Worm (Caenorhabditis elegans): ENCODE data around the gene fat-2.

The fat-2 gene

DNA sequence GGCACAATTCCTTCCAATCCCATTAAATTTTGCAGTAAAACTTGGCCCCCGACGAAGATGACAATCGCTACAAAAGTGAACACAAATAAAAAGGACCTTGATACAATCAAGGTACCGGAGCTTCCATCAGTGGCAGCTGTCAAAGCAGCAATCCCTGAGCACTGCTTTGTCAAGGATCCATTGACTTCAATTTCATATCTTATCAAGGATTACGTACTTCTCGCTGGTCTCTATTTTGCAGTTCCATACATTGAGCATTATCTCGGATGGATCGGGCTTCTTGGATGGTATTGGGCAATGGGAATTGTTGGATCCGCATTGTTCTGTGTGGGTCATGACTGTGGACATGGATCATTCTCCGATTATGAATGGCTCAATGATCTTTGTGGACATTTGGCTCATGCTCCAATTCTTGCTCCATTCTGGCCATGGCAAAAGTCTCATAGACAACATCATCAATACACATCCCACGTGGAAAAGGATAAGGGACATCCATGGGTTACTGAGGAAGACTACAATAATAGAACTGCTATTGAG lies at the start of gene fat-2:
fat-2 (plus strand) TSS at position 51 of the 537 bp plus-strand sequence.
- no peak for TF ChIP-seq nhr-28 (tag; optimal IDR thresholded peaks at IDR 0.05)
- TF ChIP-seq nhr-71 (tag; optimal IDR thresholded peaks at IDR 0.05) = no peak
- TF ChIP-seq C34B4.2 (tag; optimal IDR thresholded peaks at IDR 0.05) = no peak
- no peak for TF ChIP-seq lin-35 (GFP tag; optimal IDR thresholded peaks at IDR 0.05)
- no peak for TF ChIP-seq F16B12.6 (tag; optimal IDR thresholded peaks at IDR 0.05)
- no peak for TF ChIP-seq pqm-1 (tag; optimal IDR thresholded peaks at IDR 0.05)
- no peak for TF ChIP-seq blmp-1 (tag; optimal IDR thresholded peaks at IDR 0.05)
- no peak for TF ChIP-seq egl-27 (tag; optimal IDR thresholded peaks at IDR 0.05)
- no peak for TF ChIP-seq ztf-11 (tag; optimal IDR thresholded peaks at IDR 0.05)
- no peak for TF ChIP-seq zag-1 (tag; optimal IDR thresholded peaks at IDR 0.05)
- no peak for TF ChIP-seq C04F5.9 (tag; optimal IDR thresholded peaks at IDR 0.05)
- TF ChIP-seq unc-98 (GFP tag; IDR thresholded peaks at IDR 0.05) = no peak
- TF ChIP-seq lsy-2 (tag; optimal IDR thresholded peaks at IDR 0.05) = no peak
- no peak for TF ChIP-seq ceh-8 (GFP tag; optimal IDR thresholded peaks at IDR 0.05)
- TF ChIP-seq egl-13 (tag; optimal IDR thresholded peaks at IDR 0.05) = no peak
- TF ChIP-seq nhr-85 (tag) = no peak
- TF ChIP-seq unc-130 (tag; optimal IDR thresholded peaks at IDR 0.05) = no peak

DNA sequence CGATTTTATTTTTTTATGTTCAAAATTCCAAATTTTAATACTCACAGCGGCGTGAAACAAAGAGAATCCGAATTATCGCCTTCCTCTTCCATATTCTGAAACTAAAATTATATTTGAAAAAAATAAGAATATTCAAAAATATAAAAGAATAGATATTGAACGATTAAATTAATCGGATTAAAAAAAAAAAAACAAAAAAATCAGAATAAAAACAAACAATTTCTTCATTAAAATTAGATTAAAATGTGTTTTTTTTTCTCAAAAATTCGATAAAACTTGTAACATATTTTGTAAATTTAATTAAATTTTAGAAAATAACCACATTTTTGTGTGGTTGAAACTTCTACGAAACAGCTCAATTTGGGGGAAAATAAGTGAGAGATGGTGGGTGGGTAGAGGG lies 40.9 kb upstream of the fat-2 start, which contains the start of gene cpsf-3:
cpsf-3 (minus strand) TSS at position 101 of the 400 bp plus-strand sequence.
- no peak for TF ChIP-seq Y116A8C.19 (tag; optimal IDR thresholded peaks at IDR 0.05; ENCODE audit: borderline replicate concordance)
- no peak for TF ChIP-seq alr-1 (tag; optimal IDR thresholded peaks at IDR 0.05; ENCODE audit: borderline replicate concordance)

DNA sequence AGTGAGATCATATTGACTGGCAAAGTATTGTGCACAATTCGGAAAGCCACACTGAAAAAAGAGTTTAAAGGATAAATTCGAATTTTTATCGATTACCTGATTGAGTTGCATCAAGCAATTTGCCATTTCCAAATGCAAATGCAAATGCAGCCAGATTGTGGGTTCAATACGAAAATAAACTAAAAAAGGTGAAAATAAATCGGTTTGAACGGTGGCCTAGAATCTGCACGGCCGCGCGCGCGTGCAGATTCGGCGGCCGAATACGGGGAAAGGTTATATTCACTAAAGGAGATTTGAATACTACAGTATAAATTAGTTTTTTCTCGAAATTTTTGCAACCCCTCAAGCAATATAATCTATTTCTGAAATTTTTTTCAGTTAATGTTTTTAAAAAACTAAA lies 34.4 kb upstream of the fat-2 start, which contains the start of gene Y67H2A.10:
Y67H2A.10 (minus strand) TSS at position 184 of the 400 bp plus-strand sequence.
- TF ChIP-seq fkh-10 (GFP tag; optimal IDR thresholded peaks at IDR 0.05) (no peak), nhr-19 (GFP tag; conservative IDR thresholded peaks at IDR 0.05) (no peak), F16B12.6 (tag; optimal IDR thresholded peaks at IDR 0.05) (no peak), nhr-11 (tag; optimal IDR thresholded peaks at IDR 0.05) (no peak), nhr-84 (tag; optimal IDR thresholded peaks at IDR 0.05) (no peak), C04F5.9 (tag; optimal IDR thresholded peaks at IDR 0.05) (no peak), C16A3.4 (tag; optimal IDR thresholded peaks at IDR 0.05) (no peak), sptf-1 (tag; optimal IDR thresholded peaks at IDR 0.05) (no peak), unc-98 (GFP tag; IDR thresholded peaks at IDR 0.05) (no peak), pqm-1 (tag; optimal IDR thresholded peaks at IDR 0.05) (no peak), mab-9 (GFP tag; IDR thresholded peaks at IDR 0.05) (no peak), ceh-8 (GFP tag; optimal IDR thresholded peaks at IDR 0.05) (no peak), ztf-4 (tag; optimal IDR thresholded peaks at IDR 0.05) (no peak), ceh-63 (GFP tag; optimal IDR thresholded peaks at IDR 0.05) (no peak), unc-130 (tag; optimal IDR thresholded peaks at IDR 0.05) (no peak), unc-30 (tag; optimal IDR thresholded peaks at IDR 0.05) (no peak), nhr-76 (tag; optimal IDR thresholded peaks at IDR 0.05) (no peak), ceh-82 (tag; optimal IDR thresholded peaks at IDR 0.05) (no peak), jun-1 (tag; optimal IDR thresholded peaks at IDR 0.05) (no peak), unc-86 (tag; optimal IDR thresholded peaks at IDR 0.05) (no peak), fos-1 (tag; optimal IDR thresholded peaks at IDR 0.05) (no peak), elt-2 (tag; optimal IDR thresholded peaks at IDR 0.05) (no peak), zip-4 (GFP tag; optimal IDR thresholded peaks at IDR 0.05) (no peak), nhr-12 (tag; optimal IDR thresholded peaks at IDR 0.05) (no peak), nhr-28 (tag; optimal IDR thresholded peaks at IDR 0.05) (no peak), nhr-237 (tag; optimal IDR thresholded peaks at IDR 0.05) (no peak), nhr-20 (tag; optimal IDR thresholded peaks at IDR 0.05) (no peak), lin-15B (tag; optimal IDR thresholded peaks at IDR 0.05) (peak; percentile 24), nhr-71 (tag; optimal IDR thresholded peaks at IDR 0.05) (no peak), snu-23 (GFP tag; optimal IDR thresholded peaks at IDR 0.05) (no peak), dpl-1 (GFP tag; optimal IDR thresholded peaks at IDR 0.05) (peak in 2 of 3 experiments; percentile 32 to 47), sup-37 (GFP tag; optimal IDR thresholded peaks at IDR 0.05) (no peak), egl-13 (tag; optimal IDR thresholded peaks at IDR 0.05) (no peak), lin-35 (GFP tag; optimal IDR thresholded peaks at IDR 0.05) (peak; percentile 19 to 23), C34B4.2 (tag; optimal IDR thresholded peaks at IDR 0.05) (no peak), dsc-1 (tag; optimal IDR thresholded peaks at IDR 0.05) (no peak), lsy-2 (tag; optimal IDR thresholded peaks at IDR 0.05) (peak; percentile 7 to 52), swsn-7 (tag; optimal IDR thresholded peaks at IDR 0.05) (no peak), lin-14 (GFP tag; optimal IDR thresholded peaks at IDR 0.05) (no peak), tbx-2 (tag; optimal IDR thresholded peaks at IDR 0.05) (peak; percentile 16), ets-5 (GFP tag; IDR thresholded peaks at IDR 0.05) (no peak)
